Worm (Caenorhabditis elegans) whole organism, L4 larva: Measurements from ENCODE around the gene H35N09.1.

ENCODE experiments used
- D1046.2 ChIP-seq: fragments of 200-800 bp; sonication (Bioruptor generic); IDR thresholded peaks from 2 replicates; pipeline ENCODE4 v1.3.6; 2022; ENCODE audit warnings: missing genetic modification characterization, missing compliant biosample characterization
- F10B5.3 ChIP-seq: sonication (generic microtip); optimal IDR thresholded peaks from 2 replicates; lab custom pipeline; 2016; ENCODE audit warnings: mild to moderate bottlenecking, missing genetic modification characterization, missing compliant biosample characterization
- R02D3.7 ChIP-seq: fragments of 150-350 bp; sonication (generic microtip); optimal IDR thresholded peaks from 3 replicates; lab custom pipeline; 2014; ENCODE audit warnings: missing biosample characterization, missing genetic modification characterization
- Y48G9A.11 ChIP-seq: fragments of 200-800 bp; sonication (Bioruptor generic); IDR thresholded peaks from 2 replicates; pipeline ENCODE4 v1.3.6; 2022; ENCODE audit warnings: missing genetic modification reagents, missing genetic modification characterization, missing compliant biosample characterization
- Y75B8A.6 ChIP-seq: fragments of 200-800 bp; sonication (Bioruptor generic); IDR thresholded peaks from 2 replicates; pipeline ENCODE4 v1.3.6; 2022; ENCODE audit warnings: missing genetic modification reagents, missing genetic modification characterization, missing compliant biosample characterization
- aha-1 ChIP-seq: fragments of 150-350 bp; peaks from one replicate; lab custom pipeline; 2014; ENCODE audit warnings: missing biosample characterization, missing genetic modification characterization
- ceh-20 ChIP-seq: fragments of 200-800 bp; sonication (Bioruptor generic); IDR thresholded peaks from 2 replicates; pipeline ENCODE4 v1.3.6; 2022; ENCODE audit warnings: missing genetic modification reagents, missing genetic modification characterization, missing compliant biosample characterization
- ctbp-1 ChIP-seq: fragments of 200-800 bp; sonication (Bioruptor generic); IDR thresholded peaks from 2 replicates; pipeline ENCODE4 v1.3.6; 2022; ENCODE audit warnings: missing genetic modification reagents, missing genetic modification characterization, missing compliant biosample characterization
- daf-12 ChIP-seq: fragments of 150-350 bp; optimal IDR thresholded peaks from 2 replicates; lab custom pipeline; 2014; ENCODE audit warnings: missing biosample characterization, missing genetic modification reagents, missing genetic modification characterization
- daf-16 ChIP-seq, 3 experiments: sonication (generic microtip); optimal IDR thresholded peaks; 2 replicates each; lab custom pipeline; 2016 to 2017; ENCODE audit warnings: missing genetic modification characterization in 3 of 3, missing genetic modification reagents in 3 of 3, mild to moderate bottlenecking in 2 of 3, missing compliant biosample characterization in 2 of 3, missing biosample characterization in 1 of 3, moderate library complexity in 1 of 3
- dmd-6 ChIP-seq: fragments of 200-800 bp; sonication (Bioruptor generic); IDR thresholded peaks from 2 replicates; pipeline ENCODE4 v1.3.6; 2022; ENCODE audit warnings: missing genetic modification reagents, missing genetic modification characterization, missing compliant biosample characterization
- dve-1 ChIP-seq: sonication (generic microtip); optimal IDR thresholded peaks from 2 replicates; lab custom pipeline; 2017; ENCODE audit warnings: antibody characterized with exemption, mild to moderate bottlenecking, missing genetic modification characterization, missing compliant biosample characterization; ENCODE audit not compliant: insufficient read depth
- egl-43 ChIP-seq: fragments of 200-800 bp; sonication (Bioruptor generic); IDR thresholded peaks from 2 replicates; pipeline ENCODE4 v1.3.6; 2022; ENCODE audit warnings: missing genetic modification reagents, missing genetic modification characterization, missing compliant biosample characterization
- fkh-10 ChIP-seq: fragments of 150-350 bp; optimal IDR thresholded peaks from 2 replicates; lab custom pipeline; 2014; ENCODE audit warnings: missing biosample characterization, missing genetic modification reagents, missing genetic modification characterization
- hlh-11 ChIP-seq: fragments of 200-800 bp; sonication (Bioruptor generic); optimal IDR thresholded peaks from 2 replicates; lab custom pipeline; 2018; ENCODE audit warnings: mild to moderate bottlenecking, missing genetic modification characterization, missing compliant biosample characterization
- hmg-1.1 ChIP-seq: fragments of 200-800 bp; sonication (Bioruptor generic); IDR thresholded peaks from 2 replicates; pipeline ENCODE4 v1.3.6; 2022; ENCODE audit warnings: missing genetic modification reagents, missing genetic modification characterization, missing compliant biosample characterization
- lin-38 ChIP-seq: fragments of 200-800 bp; sonication (Bioruptor generic); IDR thresholded peaks from 2 replicates; pipeline ENCODE4 v1.3.6; 2022; ENCODE audit warnings: missing genetic modification reagents, missing genetic modification characterization, missing compliant biosample characterization
- madf-5 ChIP-seq, 2 experiments: fragments of 200-800 bp; sonication (Bioruptor generic); IDR thresholded peaks; 2 replicates each; pipeline ENCODE4 v1.3.6; 2022; ENCODE audit warnings: missing compliant biosample characterization in 2 of 2, missing genetic modification characterization in 2 of 2
- mes-2 ChIP-seq: sonication (generic microtip); optimal IDR thresholded peaks from 2 replicates; lab custom pipeline; 2016; ENCODE audit warnings: missing genotype, mild to moderate bottlenecking, missing genetic modification characterization, missing compliant biosample characterization; ENCODE audit not compliant: poor library complexity, severe bottlenecking
- mxl-3 ChIP-seq: fragments of 200-800 bp; sonication (Bioruptor generic); optimal IDR thresholded peaks from 2 replicates; lab custom pipeline; 2018; ENCODE audit warnings: mild to moderate bottlenecking, missing genetic modification characterization, missing compliant biosample characterization
- nhr-28 ChIP-seq: fragments of 150-350 bp; optimal IDR thresholded peaks from 2 replicates; lab custom pipeline; 2014; ENCODE audit warnings: missing biosample characterization, missing genetic modification characterization
- nhr-48 ChIP-seq: sonication (generic microtip); optimal IDR thresholded peaks from 2 replicates; lab custom pipeline; 2016; ENCODE audit warnings: mild to moderate bottlenecking, missing genetic modification characterization, missing compliant biosample characterization
- nhr-76 ChIP-seq: fragments of 150-350 bp; optimal IDR thresholded peaks from 2 replicates; lab custom pipeline; 2014; ENCODE audit warnings: missing biosample characterization, missing genetic modification characterization
- nhr-77 ChIP-seq: fragments of 150-350 bp; optimal IDR thresholded peaks from 2 replicates; lab custom pipeline; 2014; ENCODE audit warnings: missing biosample characterization, missing genetic modification characterization
- php-3 ChIP-seq: fragments of 200-800 bp; sonication (Bioruptor generic); IDR thresholded peaks from 2 replicates; pipeline ENCODE4 v1.3.6; 2022; ENCODE audit warnings: missing genetic modification reagents, missing genetic modification characterization, missing compliant biosample characterization
- pqm-1 ChIP-seq: sonication (generic microtip); optimal IDR thresholded peaks from 2 replicates; lab custom pipeline; 2017; ENCODE audit warnings: missing biosample characterization, missing genetic modification characterization
- spr-1 ChIP-seq: sonication (generic microtip); optimal IDR thresholded peaks from 2 replicates; lab custom pipeline; 2016; ENCODE audit warnings: mild to moderate bottlenecking, missing genetic modification characterization, missing compliant biosample characterization
- tag-97 ChIP-seq: fragments of 200-800 bp; sonication (Bioruptor generic); IDR thresholded peaks from 2 replicates; pipeline ENCODE4 v1.3.6; 2022; ENCODE audit warnings: missing genetic modification characterization, missing compliant biosample characterization
- tra-1 ChIP-seq: fragments of 200-800 bp; sonication (Bioruptor generic); IDR thresholded peaks from 2 replicates; pipeline ENCODE4 v1.3.6; 2022; ENCODE audit warnings: missing genetic modification reagents, missing genetic modification characterization, missing compliant biosample characterization
- unc-39 ChIP-seq: sonication (generic microtip); optimal IDR thresholded peaks from 2 replicates; lab custom pipeline; 2017; ENCODE audit warnings: missing biosample characterization, missing genetic modification characterization
- unc-62 ChIP-seq, 3 experiments: fragments of 150-350 bp in 1 of 3; sonication (generic microtip); optimal IDR thresholded peaks in 2 of 3; peaks in 1 of 3; 1 replicate in 1 of 3; 2 replicates in 2 of 3; lab custom pipeline; 2014 to 2017; ENCODE audit warnings: missing biosample characterization in 3 of 3, missing genetic modification characterization in 3 of 3, missing genetic modification reagents in 3 of 3, missing genotype in 1 of 3
- zag-1 ChIP-seq: fragments of 150-350 bp; optimal IDR thresholded peaks from 2 replicates; lab custom pipeline; 2014; ENCODE audit warnings: missing biosample characterization, missing genetic modification characterization

The H35N09.1 gene

DNA sequence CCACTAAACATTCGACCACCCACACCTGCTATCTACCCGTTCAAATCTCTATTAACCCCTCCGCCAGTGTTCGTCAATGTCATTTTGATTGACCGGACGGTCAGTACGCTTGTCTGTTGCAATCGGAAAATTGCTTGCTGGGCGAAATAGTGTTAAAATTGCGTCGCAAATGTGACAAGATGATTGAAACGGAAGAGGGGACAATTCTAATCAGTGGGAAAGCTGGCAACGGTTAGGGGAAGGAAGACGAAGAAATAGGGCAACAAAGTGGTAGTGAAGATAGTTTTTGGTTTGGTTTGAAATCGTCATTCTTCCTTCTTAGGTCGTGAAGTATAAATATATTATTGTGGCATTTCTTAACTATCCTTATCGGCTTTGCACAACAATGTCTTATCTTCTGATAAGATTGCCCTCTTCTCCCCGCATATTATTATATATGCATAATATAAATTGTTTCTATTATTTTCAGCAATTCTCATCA is 36.7 kb upstream of the H35N09.1 start:
- TF ChIP-seq nhr-28 (tag; lab: Kevin White, UChicago) (peak; percentile 57), unc-62 (GFP tag; optimal IDR thresholded peaks at IDR 0.05 in 1 of 2; lab: Kevin White, UChicago) (peak in 1 of 2 experiments; percentile 96), unc-62 (tag; optimal IDR thresholded peaks at IDR 0.05; lab: Kevin White, UChicago) (no peak), tra-1 (peak; percentile 80), D1046.2 (no peak), dve-1 (tag; lab: Kevin White, UChicago) (peak; percentile 34), F10B5.3 (tag; lab: Kevin White, UChicago) (no peak), madf-5 (GFP tag; IDR thresholded peaks at IDR 0.05; lab: Robert Waterston, UW) (no peak), nhr-76 (tag; lab: Kevin White, UChicago) (no peak), dmd-6 (peak; percentile 70), R02D3.7 (no peak), ctbp-1 (GFP tag; lab: Robert Waterston, UW) (no peak), php-3 (GFP tag; lab: Robert Waterston, UW) (0 out of 2 replicates have a peak, but pooled peaks have one; percentile 17), mxl-3 (peak; percentile 51), lin-38 (GFP tag; lab: Robert Waterston, UW) (no peak), ceh-20 (GFP tag; lab: Robert Waterston, UW) (0 out of 2 replicates have a peak, but pooled peaks have one; percentile 27), nhr-77 (tag; lab: Kevin White, UChicago) (peak; percentile 18), hlh-11 (tag; lab: Kevin White, UChicago) (peak; percentile 54), pqm-1 (tag; lab: Kevin White, UChicago) (peak; percentile 65), fkh-10 (no peak), daf-16 (GFP tag; optimal IDR thresholded peaks at IDR 0.05; lab: Kevin White, UChicago) (no peak), daf-16 (tag; optimal IDR thresholded peaks at IDR 0.05; lab: Kevin White, UChicago) (peak; percentile 60)

DNA sequence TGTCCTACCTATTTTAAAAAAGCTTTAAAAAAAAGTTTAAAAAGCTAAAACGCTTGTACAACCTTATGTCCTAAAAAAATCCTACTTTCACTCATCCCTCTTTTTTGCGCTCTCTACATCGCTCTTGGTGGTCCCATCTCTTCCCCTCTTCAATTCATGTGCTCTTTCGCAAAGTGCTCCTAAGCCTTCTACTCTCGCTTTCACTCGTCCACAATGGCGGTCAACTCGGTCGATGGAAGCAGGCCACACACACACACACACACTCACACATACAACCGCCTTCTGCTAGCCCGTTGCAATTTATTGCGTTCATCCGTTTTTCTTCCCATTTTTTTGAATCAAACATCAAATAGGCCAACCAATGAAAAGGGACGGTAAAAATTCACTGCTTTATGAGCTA is 36.0 kb upstream of the H35N09.1 start:
- TF ChIP-seq tag-97 (no peak), zag-1 (tag; lab: Kevin White, UChicago) (no peak), egl-43 (GFP tag; lab: Robert Waterston, UW) (0 out of 2 replicates have a peak, but pooled peaks have one; percentile 46), aha-1 (tag; lab: Kevin White, UChicago) (peak; percentile 79), php-3 (GFP tag; lab: Robert Waterston, UW) (no peak), mes-2 (tag; lab: Kevin White, UChicago) (peak; percentile 47), hmg-1.1 (GFP tag; lab: Robert Waterston, UW) (peak; percentile 54; the same call in 1 of the 2 replicates), Y48G9A.11 (no peak)
- TF ChIP-seq, all 104 proteins: peak for 4

DNA sequence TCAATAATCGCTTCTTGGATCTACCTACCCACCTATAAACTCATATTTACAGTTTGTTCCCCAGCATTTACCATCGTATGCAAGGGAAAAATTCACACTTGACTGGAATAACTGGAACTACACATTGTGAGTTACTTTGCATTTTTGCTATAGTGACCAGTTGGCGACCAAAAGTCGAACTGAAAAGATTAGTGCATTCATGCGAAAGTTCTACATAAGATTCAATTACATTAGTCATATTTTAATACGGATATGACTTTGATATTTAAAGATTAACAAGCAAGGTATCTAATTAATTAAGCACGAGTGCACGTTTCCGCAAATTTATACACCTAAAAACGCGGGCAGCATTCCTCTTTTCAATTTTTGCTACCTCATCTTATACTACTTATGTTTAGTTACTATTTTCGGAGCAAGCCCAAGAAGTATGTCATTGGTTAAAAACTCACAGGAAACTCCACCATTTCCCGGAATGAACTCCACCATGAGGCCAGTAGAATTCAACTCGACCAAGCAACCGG is 34.1 kb upstream of the H35N09.1 start, which contains the start of gene jmjd-3.1:
TSS of gene jmjd-3.1 (plus strand) at position 51 of the 521 bp plus-strand sequence.
- TF ChIP-seq unc-62 (GFP tag; optimal IDR thresholded peaks at IDR 0.05 in 1 of 2; lab: Kevin White, UChicago) (peak in 1 of 2 experiments; percentile 69), unc-62 (tag; optimal IDR thresholded peaks at IDR 0.05; lab: Kevin White, UChicago) (no peak), unc-39 (no peak), nhr-48 (tag; lab: Kevin White, UChicago) (no peak), daf-12 (tag; lab: Kevin White, UChicago) (no peak), Y75B8A.6 (GFP tag; lab: Robert Waterston, UW) (no peak)

DNA sequence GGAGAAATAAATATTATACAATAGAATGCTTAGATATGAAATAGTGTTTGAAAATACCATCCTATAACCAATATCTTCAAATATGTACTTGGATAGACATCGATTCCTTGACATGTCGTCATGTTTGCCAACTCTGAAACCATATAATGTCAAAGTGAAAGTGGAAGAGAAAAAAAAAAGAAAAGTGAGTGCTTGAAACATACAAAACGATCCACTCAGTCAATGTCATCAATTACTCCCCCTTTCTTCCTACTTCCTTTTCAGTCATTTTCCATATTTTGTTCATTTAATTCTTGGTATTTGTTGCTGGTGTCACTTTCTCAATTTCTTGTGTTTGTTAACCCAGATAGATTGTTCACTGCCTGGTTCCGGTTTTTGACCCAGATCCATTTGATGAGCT is 24.9 kb upstream of the H35N09.1 start, which contains the start of gene F18E9.4:
TSS of gene F18E9.4 (plus strand) at position 301 of the 400 bp plus-strand sequence.
- TF ChIP-seq aha-1 (tag; lab: Kevin White, UChicago) (peak; percentile 22), spr-1 (tag; lab: Kevin White, UChicago) (no peak)
